Worm (Caenorhabditis elegans): ENCODE measurements around the gene sly-1.

ce11 chrIII:10464455-10464854, 42.4 kb upstream of the sly-1 start:
- no peak for TF ChIP-seq ceh-13 (GFP tag; optimal IDR thresholded peaks at IDR 0.05)
- TF ChIP-seq ama-1 (optimal IDR thresholded peaks at IDR 0.05): no peak
- TF ChIP-seq F13C5.2 (tag; optimal IDR thresholded peaks at IDR 0.05): no peak
- no peak for TF ChIP-seq ceh-36 (tag; optimal IDR thresholded peaks at IDR 0.05)
- TF ChIP-seq sea-1 (GFP tag; conservative IDR thresholded peaks at IDR 0.05): no peak
- no peak for TF ChIP-seq flt-1 (GFP tag; IDR thresholded peaks at IDR 0.05)

All from whole organism, early embryonic.